Worm (Caenorhabditis elegans): ENCODE results near the gene F54H12.5.

DNA sequence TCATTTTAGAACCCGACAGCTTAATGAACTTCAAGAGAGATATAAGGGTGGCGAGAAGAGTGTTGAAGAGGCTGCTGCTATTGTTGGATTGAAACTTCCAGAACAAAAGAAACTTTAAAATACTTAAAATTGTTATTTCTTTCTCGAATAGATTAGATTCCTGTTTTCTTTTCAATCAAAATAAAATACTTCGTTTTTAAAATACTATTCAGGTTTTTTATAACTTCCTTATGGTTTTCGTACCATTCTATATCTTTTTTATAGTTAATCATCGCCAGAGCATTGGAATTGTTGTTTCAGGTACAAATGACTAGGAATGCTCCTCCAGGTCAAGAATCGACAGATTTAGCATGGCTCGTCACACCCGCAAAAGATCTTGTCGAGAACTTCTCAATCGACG, 30.5 kb downstream of the F54H12.5 start, which contains the start of gene kle-2:
- TF ChIP-seq ztf-11 (tag; optimal IDR thresholded peaks at IDR 0.05) = no peak
- no peak for TF ChIP-seq lin-39 (tag; optimal IDR thresholded peaks at IDR 0.05)
- no peak for TF ChIP-seq skn-1 (tag; optimal IDR thresholded peaks at IDR 0.05)
- TF ChIP-seq lin-11 (tag; optimal IDR thresholded peaks at IDR 0.05) = no peak
- no peak for TF ChIP-seq snpc-4 (tag; optimal IDR thresholded peaks at IDR 0.05)
- no peak for TF ChIP-seq lsy-2 (tag; optimal IDR thresholded peaks at IDR 0.05)
- TF ChIP-seq egl-27 (tag; optimal IDR thresholded peaks at IDR 0.05) = no peak
- no peak for TF ChIP-seq elt-3 (tag; optimal IDR thresholded peaks at IDR 0.05)

Measured in whole organism, L2 larva.